Worm (Caenorhabditis elegans): ENCODE data around the gene col-164.

- TF ChIP-seq cog-1 (tag; optimal IDR thresholded peaks at IDR 0.05) (peak; percentile 27), flt-1 (GFP tag; IDR thresholded peaks at IDR 0.05) (0 out of 2 replicates have a peak, but pooled peaks have one; percentile 40), ref-1 (GFP tag; conservative IDR thresholded peaks at IDR 0.05) (no peak), tab-1 (GFP tag; IDR thresholded peaks at IDR 0.05) (no peak), ztf-23 (GFP tag; IDR thresholded peaks at IDR 0.05) (peak; percentile 59; the same call in 1 of the 2 replicates), T22C8.4 (GFP tag; IDR thresholded peaks at IDR 0.05) (no peak), med-1 (GFP tag; optimal IDR thresholded peaks at IDR 0.05; ENCODE audit: insufficient read depth) (no peak)
These were observed 47.0 kb upstream of the col-164 start, which contains the start of gene igcm-4 for ce11 chrX:2046124-2046722.

Measured in whole organism, midembryonic.